Fruit fly (Drosophila melanogaster): ENCODE data around the gene AP-1-2beta.

DNA sequence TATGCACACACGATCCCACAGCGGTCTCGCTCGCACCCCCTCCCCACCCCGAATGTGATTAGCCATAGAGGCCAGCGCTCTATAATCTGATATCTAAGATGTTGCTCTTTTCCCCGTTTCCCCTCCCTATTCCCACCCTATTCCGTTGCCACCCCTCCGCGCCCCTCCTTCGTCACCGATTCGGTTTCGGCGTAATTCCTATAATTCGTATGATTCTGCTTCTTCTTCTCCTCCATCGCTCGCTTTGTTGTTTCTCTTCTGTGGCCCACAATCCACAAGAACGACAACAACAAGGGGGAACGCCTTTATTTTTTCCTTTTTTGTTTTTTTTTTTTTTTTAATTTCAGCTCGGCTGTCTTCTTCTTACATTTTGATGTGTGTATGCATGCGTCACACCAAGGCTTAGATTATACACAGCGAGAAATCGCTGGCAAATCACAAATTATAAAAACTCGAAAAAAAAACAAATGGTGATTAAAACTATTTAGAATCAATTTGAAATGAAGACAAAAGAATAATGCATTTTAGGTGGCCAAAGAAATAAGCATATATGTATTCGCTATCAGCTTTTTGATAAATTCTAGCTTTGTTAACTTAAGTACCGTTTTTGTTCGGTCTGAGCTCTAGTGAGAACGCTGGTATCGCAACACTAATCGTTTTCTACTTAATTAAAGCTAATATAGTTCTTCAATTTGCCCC is 39.2 kb downstream of the AP-1-2beta start:
- no peak for TF ChIP-seq cic (GFP tag; optimal IDR thresholded peaks at IDR 0.05)
- TF ChIP-seq Hr96 (GFP tag; optimal IDR thresholded peaks at IDR 0.05): no peak
- TF ChIP-seq CG14711 (tag; optimal IDR thresholded peaks at IDR 0.05): no peak
- no peak for TF ChIP-seq CG12768 (GFP tag; optimal IDR thresholded peaks at IDR 0.05)
- TF ChIP-seq kay (GFP tag; ENCODE audit: borderline replicate concordance): no peak
